Worm (Caenorhabditis elegans) whole organism, late embryonic: Measurements from ENCODE around the gene sru-6.

Source experiments
- C38D4.7 ChIP-seq: fragments of 200-800 bp; sonication (Bioruptor generic); optimal IDR thresholded peaks from 2 replicates; lab custom pipeline; 2018; ENCODE audit warnings: mild to moderate bottlenecking, missing genetic modification characterization, moderate library complexity, missing compliant biosample characterization
- K02D7.2 ChIP-seq: sonication (generic microtip); optimal IDR thresholded peaks from 2 replicates; lab custom pipeline; 2017; ENCODE audit warnings: mild to moderate bottlenecking, missing genetic modification characterization, missing compliant biosample characterization
- K09A11.1 ChIP-seq: sonication (generic microtip); optimal IDR thresholded peaks from 2 replicates; lab custom pipeline; 2017; ENCODE audit warnings: antibody characterized with exemption, mild to moderate bottlenecking, missing genetic modification characterization, missing compliant biosample characterization; ENCODE audit not compliant: insufficient read depth
- T23F11.4 ChIP-seq: fragments of 200-800 bp; sonication (Bioruptor generic); optimal IDR thresholded peaks from 2 replicates; lab custom pipeline; 2018; ENCODE audit warnings: mild to moderate bottlenecking, missing genetic modification characterization, missing compliant biosample characterization
- Y22D7AL.16 ChIP-seq: sonication (generic microtip); optimal IDR thresholded peaks from 2 replicates; lab custom pipeline; 2016; ENCODE audit warnings: missing genetic modification characterization, missing compliant biosample characterization
- ceh-19 ChIP-seq: fragments of 200-800 bp; sonication (Bioruptor generic); optimal IDR thresholded peaks from 2 replicates; lab custom pipeline; 2018; ENCODE audit warnings: mild to moderate bottlenecking, missing genetic modification characterization, missing compliant biosample characterization
- ceh-22 ChIP-seq: sonication (generic microtip); optimal IDR thresholded peaks from 2 replicates; lab custom pipeline; 2017; ENCODE audit warnings: missing biosample characterization, missing genetic modification characterization
- ceh-31 ChIP-seq: sonication (generic microtip); optimal IDR thresholded peaks from 2 replicates; lab custom pipeline; 2016; ENCODE audit warnings: missing genetic modification characterization, missing compliant biosample characterization
- ceh-48 ChIP-seq: sonication (generic microtip); optimal IDR thresholded peaks from 2 replicates; lab custom pipeline; 2016; ENCODE audit warnings: missing genetic modification characterization, inconsistent platforms, missing compliant biosample characterization
- ceh-6 ChIP-seq: fragments of 200-800 bp; sonication (Bioruptor generic); optimal IDR thresholded peaks from 2 replicates; lab custom pipeline; 2018; ENCODE audit warnings: mild to moderate bottlenecking, missing genetic modification characterization, missing compliant biosample characterization
- dmd-4 ChIP-seq: sonication (generic microtip); optimal IDR thresholded peaks from 2 replicates; lab custom pipeline; 2016; ENCODE audit warnings: borderline replicate concordance, missing genetic modification characterization, missing compliant biosample characterization
- elt-2 ChIP-seq: sonication (generic microtip); optimal IDR thresholded peaks from 2 replicates; lab custom pipeline; 2016; ENCODE audit warnings: missing genetic modification reagents, missing genetic modification characterization, missing compliant biosample characterization
- eyg-1 ChIP-seq: sonication (generic microtip); optimal IDR thresholded peaks from 2 replicates; lab custom pipeline; 2016; ENCODE audit warnings: missing genotype, missing genetic modification characterization, missing compliant biosample characterization
- fkh-10 ChIP-seq: fragments of 150-350 bp; optimal IDR thresholded peaks from 2 replicates; lab custom pipeline; 2014; ENCODE audit warnings: missing biosample characterization, missing genetic modification reagents, missing genetic modification characterization
- gmeb-2 ChIP-seq: sonication (generic microtip); optimal IDR thresholded peaks from 2 replicates; lab custom pipeline; 2016; ENCODE audit warnings: missing genetic modification characterization, inconsistent platforms, missing compliant biosample characterization
- hlh-15 ChIP-seq: sonication (generic microtip); optimal IDR thresholded peaks from 2 replicates; lab custom pipeline; 2016; ENCODE audit warnings: missing genetic modification characterization, missing compliant biosample characterization
- hlh-6 ChIP-seq: sonication (generic microtip); optimal IDR thresholded peaks from 2 replicates; lab custom pipeline; 2016; ENCODE audit warnings: missing genotype, missing genetic modification characterization, missing compliant biosample characterization
- hlh-8 ChIP-seq: sonication (generic microtip); optimal IDR thresholded peaks from 2 replicates; lab custom pipeline; 2016; ENCODE audit warnings: missing genotype, missing genetic modification characterization, missing compliant biosample characterization
- lin-11 ChIP-seq: fragments of 200-800 bp; sonication (Bioruptor generic); optimal IDR thresholded peaks from 2 replicates; lab custom pipeline; 2018; ENCODE audit warnings: mild to moderate bottlenecking, missing genetic modification characterization, missing compliant biosample characterization
- mec-3 ChIP-seq: sonication (generic microtip); optimal IDR thresholded peaks from 2 replicates; lab custom pipeline; 2016; ENCODE audit warnings: borderline replicate concordance, missing genetic modification characterization, missing compliant biosample characterization
- nhr-11 ChIP-seq: fragments of 150-350 bp; optimal IDR thresholded peaks from 2 replicates; lab custom pipeline; 2014; ENCODE audit warnings: missing biosample characterization, missing genetic modification characterization
- nhr-232 ChIP-seq: sonication (generic microtip); optimal IDR thresholded peaks from 2 replicates; lab custom pipeline; 2016; ENCODE audit warnings: missing genetic modification characterization, missing compliant biosample characterization
- npax-4 ChIP-seq: sonication (generic microtip); optimal IDR thresholded peaks from 2 replicates; lab custom pipeline; 2016; ENCODE audit warnings: missing genetic modification characterization, missing compliant biosample characterization
- odd-2 ChIP-seq: sonication (generic microtip); optimal IDR thresholded peaks from 2 replicates; lab custom pipeline; 2017; ENCODE audit warnings: antibody characterized with exemption, mild to moderate bottlenecking, missing genetic modification characterization, missing compliant biosample characterization
- pat-9 ChIP-seq: fragments of 200-800 bp; sonication (Bioruptor generic); optimal IDR thresholded peaks from 2 replicates; lab custom pipeline; 2018; ENCODE audit warnings: mild to moderate bottlenecking, missing genetic modification characterization, moderate library complexity, missing compliant biosample characterization
- pros-1 ChIP-seq: fragments of 150-350 bp; optimal IDR thresholded peaks from 2 replicates; lab custom pipeline; 2014; ENCODE audit warnings: missing biosample characterization, missing genetic modification reagents, missing genetic modification characterization
- rnt-1 ChIP-seq: sonication (generic microtip); optimal IDR thresholded peaks from 2 replicates; lab custom pipeline; 2016; ENCODE audit warnings: missing genetic modification characterization, missing compliant biosample characterization
- syd-9 ChIP-seq: sonication (generic microtip); optimal IDR thresholded peaks from 2 replicates; lab custom pipeline; 2016; ENCODE audit warnings: mild to moderate bottlenecking, missing genetic modification characterization, moderate library complexity, missing compliant biosample characterization
- tbx-7 ChIP-seq: sonication (generic microtip); optimal IDR thresholded peaks from 2 replicates; lab custom pipeline; 2016; ENCODE audit warnings: missing genotype, missing genetic modification characterization, missing compliant biosample characterization
- ttx-3 ChIP-seq: sonication (generic microtip); optimal IDR thresholded peaks from 2 replicates; lab custom pipeline; 2016; ENCODE audit warnings: missing genetic modification reagents, missing genetic modification characterization, missing compliant biosample characterization
- unc-42 ChIP-seq: sonication (generic microtip); optimal IDR thresholded peaks from 2 replicates; lab custom pipeline; 2016; ENCODE audit warnings: missing genotype, missing genetic modification characterization, missing compliant biosample characterization
- unc-55 ChIP-seq: sonication (generic microtip); optimal IDR thresholded peaks from 2 replicates; lab custom pipeline; 2017; ENCODE audit warnings: missing biosample characterization, missing genetic modification reagents, missing genetic modification characterization

sru-6 gene

DNA sequence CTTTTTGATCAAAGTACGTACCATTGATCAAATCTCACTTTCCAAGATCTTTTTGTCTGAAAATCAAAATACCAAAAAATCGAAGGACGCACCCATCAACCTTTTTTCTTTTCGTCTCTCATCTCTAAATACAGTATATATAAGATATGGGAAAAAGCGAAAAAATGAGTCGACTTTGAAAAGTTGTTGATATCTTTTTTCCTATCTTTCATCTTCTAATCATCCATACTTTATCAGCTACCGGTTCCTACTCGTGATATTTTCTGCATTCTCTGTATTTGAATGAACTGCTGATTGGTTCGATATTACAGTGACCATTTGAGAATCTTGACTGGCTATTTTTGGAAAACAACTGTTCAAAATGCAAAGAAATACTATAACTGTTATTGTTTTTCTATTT, 26.4 kb downstream of the sru-6 start, which contains the start of gene C33A12.19:
C33A12.19 (plus strand) TSS at position 169 of the 400 bp plus-strand sequence.
- TF ChIP-seq ceh-48 (tag; lab: Kevin White, UChicago) (no peak), K02D7.2 (tag; lab: Kevin White, UChicago) (no peak), pat-9 (tag; lab: Kevin White, UChicago) (no peak), dmd-4 (tag; lab: Kevin White, UChicago) (no peak), fkh-10 (GFP tag; lab: Kevin White, UChicago) (no peak), syd-9 (tag; lab: Kevin White, UChicago) (no peak), ceh-22 (tag; lab: Kevin White, UChicago) (no peak), hlh-8 (no peak), K09A11.1 (no peak), eyg-1 (no peak), rnt-1 (no peak), hlh-6 (tag; lab: Kevin White, UChicago) (no peak)

DNA sequence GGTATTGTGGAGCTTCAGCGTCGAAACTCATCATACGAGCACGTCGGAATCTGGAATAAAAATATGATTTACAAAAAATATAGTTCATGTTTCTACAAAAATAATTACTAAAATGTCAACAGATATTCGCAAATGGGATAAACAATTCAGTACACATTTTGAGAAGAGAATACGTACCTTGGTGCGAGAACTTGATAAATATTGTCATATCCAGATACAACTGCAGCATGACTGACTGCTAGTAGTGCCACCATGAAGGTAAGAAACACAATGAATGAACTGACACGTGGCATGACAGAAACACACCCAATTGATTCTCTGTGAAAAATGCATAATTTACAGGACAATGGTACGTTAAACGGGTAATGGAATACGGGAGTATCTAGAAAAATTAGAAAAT, 28.2 kb downstream of the sru-6 start, which contains the start of gene nlp-35:
nlp-35 (minus strand) TSS at position 319 of the 400 bp plus-strand sequence.
- TF ChIP-seq tbx-7, result no peak
- no peak for TF ChIP-seq ttx-3
- TF ChIP-seq ceh-31 (tag; lab: Kevin White, UChicago), result no peak
- no peak for TF ChIP-seq gmeb-2
- no peak for TF ChIP-seq odd-2 (tag; lab: Kevin White, UChicago)
- TF ChIP-seq hlh-8, result no peak
- TF ChIP-seq Y22D7AL.16 (tag; lab: Kevin White, UChicago), result no peak
- no peak for TF ChIP-seq K09A11.1
- no peak for TF ChIP-seq ceh-19 (GFP tag; lab: Kevin White, UChicago)
- no peak for TF ChIP-seq nhr-232 (tag; lab: Kevin White, UChicago)
- no peak for TF ChIP-seq ceh-6 (GFP tag; lab: Kevin White, UChicago)
- TF ChIP-seq ceh-22 (tag; lab: Kevin White, UChicago), result no peak
- TF ChIP-seq syd-9 (tag; lab: Kevin White, UChicago), result no peak
- TF ChIP-seq C38D4.7 (GFP tag; lab: Kevin White, UChicago), result no peak
- no peak for TF ChIP-seq unc-55
- no peak for TF ChIP-seq hlh-15 (tag; lab: Kevin White, UChicago)
- no peak for TF ChIP-seq pros-1 (tag; lab: Kevin White, UChicago)
- TF ChIP-seq lin-11, result no peak

DNA sequence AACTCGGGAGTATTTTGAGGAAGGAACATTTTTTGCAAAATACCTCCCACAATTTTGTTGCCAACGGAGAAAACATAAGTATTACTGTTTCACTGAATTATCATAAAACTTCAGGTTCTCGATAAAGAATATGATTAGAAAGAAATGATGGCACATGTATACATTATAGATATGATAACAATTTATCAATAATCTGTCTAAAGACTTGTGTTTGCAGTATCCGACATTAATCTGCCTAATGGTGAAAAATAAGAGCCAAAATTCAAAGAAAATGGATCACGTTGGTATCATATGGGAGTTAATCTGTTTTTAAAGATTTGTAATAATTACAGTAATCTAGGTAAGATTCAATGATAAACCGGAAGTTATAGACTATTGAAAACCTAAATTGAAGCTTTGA, 30.2 kb downstream of the sru-6 start:
- TF ChIP-seq K09A11.1, result no peak
- peak; percentile 52 for TF ChIP-seq elt-2

DNA sequence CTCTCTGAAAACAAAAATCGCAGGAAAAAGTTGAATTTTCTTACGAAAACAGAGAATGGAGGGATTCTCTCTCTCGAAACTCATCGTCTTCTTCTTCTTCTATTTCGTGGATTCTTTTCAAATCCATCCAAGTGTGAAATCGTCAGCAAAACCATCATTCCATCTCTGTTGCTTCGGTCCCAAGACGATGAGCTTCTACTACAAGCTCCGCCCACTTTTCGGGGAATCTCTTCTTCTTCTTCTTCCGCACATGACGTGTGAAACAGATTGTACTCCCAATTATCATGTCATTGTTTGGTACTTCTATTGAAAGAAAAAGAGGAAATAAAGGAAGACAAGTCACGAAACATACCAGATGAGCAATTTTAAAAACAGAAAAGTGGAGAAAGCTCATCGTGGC, 32.7 kb downstream of the sru-6 start:
- no peak for TF ChIP-seq T23F11.4 (GFP tag; lab: Kevin White, UChicago)
- peak; percentile 52 for TF ChIP-seq ceh-31 (tag; lab: Kevin White, UChicago)
- no peak for TF ChIP-seq nhr-11 (tag; lab: Kevin White, UChicago)
- no peak for TF ChIP-seq npax-4 (tag; lab: Kevin White, UChicago)
- TF ChIP-seq nhr-232 (tag; lab: Kevin White, UChicago), result no peak

DNA sequence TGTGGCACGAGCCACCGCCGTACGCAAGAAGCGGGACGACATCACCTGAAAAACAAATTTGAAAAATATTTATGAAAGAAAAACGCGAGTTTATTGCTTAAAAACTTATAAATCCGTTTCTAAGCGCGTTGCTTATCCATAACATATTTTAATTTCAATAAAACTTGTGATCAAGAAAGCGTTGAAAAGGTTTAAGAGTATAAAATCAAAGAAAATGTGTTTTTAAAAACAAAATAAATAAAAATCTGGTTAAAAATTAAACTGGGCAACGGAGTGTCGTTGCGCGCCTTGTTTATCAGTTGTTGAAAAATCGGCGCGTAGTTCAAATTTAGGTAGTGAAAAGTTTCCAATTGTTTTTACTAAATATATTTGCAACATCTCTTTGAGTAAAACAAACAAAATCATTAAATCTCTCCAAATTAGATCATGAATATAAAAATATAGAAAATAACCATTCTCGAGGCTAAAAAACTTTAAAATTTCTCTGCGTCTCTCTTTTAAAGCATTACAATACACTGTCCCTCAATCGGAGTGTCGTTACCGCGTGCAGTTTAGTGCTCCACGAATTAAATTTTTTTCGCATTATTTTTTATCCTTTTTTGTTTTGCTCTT, 34.5 kb downstream of the sru-6 start, which contains the start of gene ndua-5:
ndua-5 (minus strand) TSS at position 51 of the 612 bp plus-strand sequence.
- TF ChIP-seq mec-3 (tag; lab: Kevin White, UChicago) (no peak), unc-42 (tag; lab: Kevin White, UChicago) (peak; percentile 60)
- TF ChIP-seq, all 69 proteins: peak for 1
